Fruit fly (Drosophila melanogaster): ENCODE measurements around the gene Leash.

Leash gene

DNA sequence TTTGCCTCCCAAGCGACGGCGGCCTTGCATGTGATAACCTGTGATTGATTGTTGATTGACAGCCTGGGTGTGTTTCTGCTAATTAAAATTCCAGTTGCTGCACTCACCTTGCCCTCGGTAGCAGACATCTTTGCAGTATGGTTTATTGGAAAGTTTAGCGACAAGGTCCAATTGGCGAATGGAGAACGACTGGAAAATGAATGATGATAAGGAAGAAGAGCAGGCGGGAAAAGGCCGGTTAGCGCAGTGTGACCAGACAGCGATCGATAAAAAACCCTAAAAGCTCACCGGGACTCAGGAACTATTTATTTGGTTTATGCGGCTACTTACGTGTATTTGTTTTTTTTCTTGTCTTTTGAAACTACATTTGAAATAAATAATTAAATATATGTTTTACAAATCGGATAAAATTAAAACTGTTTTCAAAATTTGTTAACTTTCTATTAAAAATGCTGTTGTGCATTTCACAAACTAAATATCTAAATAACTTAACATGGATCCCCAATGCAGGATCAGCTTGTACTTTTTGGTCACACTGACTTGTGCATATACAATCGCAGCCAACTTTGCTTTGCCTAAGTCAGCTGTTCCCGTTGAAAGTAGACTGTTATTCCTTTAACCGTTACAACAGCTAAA is 13.1 kb upstream of the Leash start, which contains the start of gene Fdh:
TSS of gene Fdh (minus strand) at position 234 of the 636 bp plus-strand sequence.
- TF ChIP-seq CG17801 (GFP tag; optimal IDR thresholded peaks at IDR 0.05; ENCODE audit: partially characterized antibody) = peak; percentile 48

DNA sequence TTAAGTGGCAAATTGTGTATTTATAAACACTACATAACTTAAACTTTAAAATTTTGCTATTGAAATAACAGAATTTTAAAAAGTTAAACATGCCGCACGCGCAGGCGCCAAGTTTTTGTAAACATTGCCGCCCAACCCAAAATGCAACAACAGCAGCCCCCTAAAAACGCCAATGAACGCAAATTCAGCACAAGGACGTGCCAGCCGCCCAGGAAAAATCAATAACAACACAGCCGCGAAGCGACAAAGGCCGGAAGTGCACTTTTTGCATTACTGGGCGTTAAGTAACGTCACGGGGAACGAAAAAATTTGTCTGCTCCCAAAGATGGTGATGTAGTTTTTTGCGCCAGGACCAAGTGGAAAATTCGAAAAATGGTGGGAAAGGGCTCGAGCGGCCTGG is 12.5 kb upstream of the Leash start, which contains the start of gene CG4596:
TSS of gene CG4596 (plus strand) at position 219 of the 400 bp plus-strand sequence.
- TF ChIP-seq CG17801 (GFP tag; optimal IDR thresholded peaks at IDR 0.05; ENCODE audit: partially characterized antibody) = no peak

DNA sequence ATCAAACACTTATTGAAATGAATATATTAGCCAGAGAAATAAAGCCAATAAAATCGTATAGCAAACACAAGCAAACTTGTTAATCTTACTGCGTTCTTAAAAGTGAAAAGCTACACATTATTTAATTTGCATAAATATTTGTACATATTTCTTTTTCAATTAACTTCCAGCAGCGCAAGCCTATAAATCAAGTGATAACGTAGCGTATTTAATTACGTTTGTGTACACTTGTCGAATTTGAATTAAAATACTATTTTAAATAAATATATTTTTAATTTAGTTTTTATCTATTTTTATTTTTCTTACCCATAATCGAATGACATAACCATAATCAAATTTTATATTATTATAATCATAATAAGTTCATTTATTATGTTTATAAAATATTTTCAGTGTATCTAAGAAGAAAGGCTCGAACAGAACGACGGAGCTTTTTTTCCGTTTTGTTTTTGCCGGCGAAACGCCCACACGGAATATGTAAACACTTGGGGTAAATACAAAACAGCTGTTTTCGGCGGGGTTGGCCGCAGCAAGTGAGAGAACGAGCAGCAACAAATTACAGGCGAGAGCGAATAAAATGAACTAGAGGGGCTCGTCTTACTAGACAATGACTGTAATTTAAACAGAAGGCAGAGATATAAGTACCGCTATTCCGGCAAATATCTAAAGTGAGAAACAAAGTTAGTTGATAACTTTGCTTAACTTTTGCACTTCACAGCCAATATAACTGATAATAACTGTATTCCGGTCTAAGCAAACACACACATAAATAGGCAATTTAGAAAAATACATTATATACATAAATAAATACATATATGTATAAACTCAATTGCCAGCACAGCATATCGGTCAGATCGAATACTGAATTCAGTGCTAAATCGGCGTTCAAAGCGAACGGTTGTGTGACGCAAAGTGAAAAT is 9.6 kb upstream of the Leash start, which contains the start of gene Sodh2:
TSS of gene Sodh2 (plus strand) at position 870 of the 920 bp plus-strand sequence.
- peak; percentile 84 for TF ChIP-seq CG17801 (GFP tag; optimal IDR thresholded peaks at IDR 0.05; ENCODE audit: partially characterized antibody)

DNA sequence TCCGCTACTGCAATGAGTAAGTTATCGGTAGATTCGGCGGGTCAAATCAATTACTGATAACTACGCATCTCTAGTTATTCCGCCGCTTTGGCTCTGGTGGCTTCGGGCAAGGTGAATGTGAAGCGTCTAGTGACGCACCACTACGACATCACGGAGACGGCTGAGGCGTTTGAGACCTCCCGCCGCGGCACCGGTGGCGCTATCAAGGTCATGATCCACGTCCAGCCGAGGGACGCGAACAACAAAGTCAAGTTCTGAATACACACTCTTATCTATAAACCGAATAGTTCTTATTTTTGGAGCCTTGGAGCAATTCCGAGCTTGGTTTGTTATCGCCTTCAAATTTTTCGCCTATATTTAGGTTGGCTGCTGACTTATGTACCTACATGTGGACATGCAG is 7.5 kb upstream of the Leash start:
- TF ChIP-seq CG17801 (GFP tag; optimal IDR thresholded peaks at IDR 0.05; ENCODE audit: partially characterized antibody) = no peak

DNA sequence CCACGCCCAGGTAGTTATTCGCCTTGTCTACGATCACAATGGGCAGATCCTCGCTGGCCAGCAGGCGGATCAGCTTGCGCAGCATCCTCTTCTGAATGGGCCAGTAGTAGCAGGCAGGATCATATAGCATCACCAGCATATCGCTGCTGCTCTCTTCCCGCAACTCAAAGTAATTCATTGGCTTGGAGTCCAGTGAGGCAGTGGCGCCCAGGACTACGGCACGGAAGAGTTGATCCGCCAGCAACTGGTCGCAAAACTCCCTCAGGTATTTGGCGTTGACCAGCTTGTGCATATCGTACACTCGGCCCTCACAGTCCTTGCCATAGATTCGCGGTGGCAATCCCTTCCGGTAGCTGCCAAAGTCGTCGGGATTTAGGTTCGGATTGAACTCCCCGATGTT is 6.7 kb upstream of the Leash start:
- no peak for TF ChIP-seq CG17801 (GFP tag; optimal IDR thresholded peaks at IDR 0.05; ENCODE audit: partially characterized antibody)

DNA sequence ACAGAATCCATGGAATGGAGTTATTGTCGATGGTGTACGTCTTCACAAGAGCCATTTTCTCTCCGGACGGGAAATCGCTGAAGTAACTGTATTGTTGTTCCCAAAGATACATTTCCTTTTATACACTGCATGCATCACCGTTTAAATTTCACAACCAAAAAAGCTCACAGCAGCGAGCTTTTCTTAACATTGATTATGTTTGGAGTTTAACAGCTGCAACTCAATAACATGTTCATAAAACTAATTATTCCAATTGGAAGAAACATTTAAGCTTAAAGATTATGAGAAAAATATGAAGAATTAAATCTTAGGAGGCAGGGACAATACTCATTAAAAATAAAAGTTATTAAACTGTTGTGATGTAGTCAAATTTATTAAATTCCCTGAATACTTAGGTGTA is 6.1 kb upstream of the Leash start, which contains the start of gene CG14695:
TSS of gene CG14695 (minus strand) at position 101 of the 400 bp plus-strand sequence.
- TF ChIP-seq CG17801 (GFP tag; optimal IDR thresholded peaks at IDR 0.05; ENCODE audit: partially characterized antibody) = no peak

DNA sequence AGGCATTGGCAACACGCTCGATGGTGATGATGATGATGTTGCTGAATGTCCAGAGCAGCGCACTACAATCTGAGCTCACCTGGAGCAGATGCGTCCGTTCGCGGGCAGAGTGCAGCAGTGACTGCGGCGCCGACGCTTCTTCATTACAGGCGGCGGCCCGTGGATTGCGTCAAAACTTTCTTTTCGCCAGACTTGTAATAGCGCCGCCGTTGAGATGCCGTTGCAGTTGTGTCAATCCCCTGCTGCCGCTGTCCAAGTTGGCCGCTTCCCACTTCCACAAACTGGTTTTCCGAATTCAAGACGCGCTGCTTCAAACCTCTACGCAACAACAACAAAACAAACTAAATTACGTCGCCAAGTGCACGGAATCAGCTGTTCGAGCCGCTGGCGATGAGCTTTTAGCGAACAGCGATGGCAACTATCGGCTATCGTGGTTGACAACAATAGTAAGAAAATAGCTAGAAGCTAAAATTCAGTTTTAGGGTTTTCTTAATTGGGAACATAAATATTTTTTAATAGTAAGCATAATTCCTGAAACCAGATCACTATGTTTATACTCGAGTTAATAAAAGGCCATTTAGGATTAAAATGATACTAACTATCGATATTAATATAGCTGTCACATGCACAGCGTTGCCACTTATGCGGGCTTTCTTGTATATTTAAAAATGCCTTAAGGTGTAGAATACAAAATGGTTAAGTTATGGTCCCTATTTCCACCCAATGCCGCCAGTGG is 3.3 kb upstream of the Leash start, which contains the start of gene Tpc1:
TSS of gene Tpc1 (minus strand) at position 365 of the 736 bp plus-strand sequence.
- no peak for TF ChIP-seq CG17801 (GFP tag; optimal IDR thresholded peaks at IDR 0.05; ENCODE audit: partially characterized antibody)

DNA sequence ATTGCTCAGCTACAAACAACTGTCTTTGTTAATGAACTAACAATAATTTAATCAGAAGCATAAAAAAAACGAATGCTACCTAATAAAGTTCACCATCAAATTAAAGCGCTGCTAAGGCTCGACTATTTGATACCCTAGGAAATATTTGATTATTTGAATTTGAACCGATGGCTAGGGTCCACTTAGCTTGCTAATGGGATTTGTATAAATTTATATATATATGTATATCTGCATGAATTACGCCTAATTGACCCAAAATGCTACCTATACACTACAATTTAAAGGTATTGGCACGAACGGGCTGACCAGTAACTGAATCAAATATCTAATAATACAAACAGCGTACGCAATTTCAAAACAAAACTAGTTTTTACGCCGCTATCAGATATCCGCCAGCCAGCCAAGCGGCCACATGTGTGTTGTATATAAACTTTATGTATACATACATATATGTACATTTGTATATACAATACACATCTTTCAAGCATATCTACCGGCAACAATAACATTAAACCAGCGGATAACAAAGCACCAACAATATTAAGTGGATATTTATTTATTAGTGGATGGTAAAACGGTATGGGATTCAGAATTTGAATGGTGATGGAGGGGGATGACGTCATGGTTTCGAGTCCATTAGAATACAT is 1.2 kb upstream of the Leash start:
- TF ChIP-seq CG17801 (GFP tag; optimal IDR thresholded peaks at IDR 0.05; ENCODE audit: partially characterized antibody) = no peak

DNA sequence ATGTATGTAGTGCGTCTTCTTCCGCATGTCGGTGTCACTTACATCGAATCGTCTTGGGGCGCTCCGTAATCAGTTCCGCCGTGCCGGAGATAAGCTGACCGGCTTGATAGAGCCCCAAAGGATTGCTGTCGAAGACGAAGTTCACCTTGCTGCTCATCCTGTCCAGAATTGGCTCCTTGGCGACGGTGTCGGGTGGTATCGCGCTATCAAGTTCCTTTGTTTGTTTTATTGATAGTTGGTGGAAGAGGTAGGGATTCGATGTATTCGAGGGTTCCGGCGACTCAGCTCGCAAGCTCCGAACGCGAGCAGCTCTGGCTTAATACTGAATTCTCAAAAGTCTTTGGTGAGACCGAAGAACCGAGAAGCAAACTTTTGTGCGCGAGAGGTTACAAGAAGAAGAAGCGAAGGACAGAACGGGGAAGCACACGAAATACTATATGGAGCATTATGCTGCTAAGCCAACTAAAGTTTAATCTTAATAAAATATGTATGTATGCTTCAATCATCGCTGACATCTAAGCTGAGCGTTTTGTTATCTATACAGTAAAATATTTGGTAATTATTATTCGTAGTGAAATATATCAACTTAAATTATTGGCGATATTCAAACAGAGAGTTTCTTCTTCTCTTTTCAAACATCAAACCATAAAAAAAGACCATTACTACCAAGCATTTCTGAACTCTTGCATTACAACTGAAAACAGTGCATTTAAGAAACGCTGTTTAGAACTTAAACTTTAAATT is 490 bp upstream of the Leash start, which contains the start of gene CG14696:
TSS of gene CG14696 (minus strand) at position 324 of the 744 bp plus-strand sequence.
- TF ChIP-seq CG17801 (GFP tag; optimal IDR thresholded peaks at IDR 0.05; ENCODE audit: partially characterized antibody) = no peak

DNA sequence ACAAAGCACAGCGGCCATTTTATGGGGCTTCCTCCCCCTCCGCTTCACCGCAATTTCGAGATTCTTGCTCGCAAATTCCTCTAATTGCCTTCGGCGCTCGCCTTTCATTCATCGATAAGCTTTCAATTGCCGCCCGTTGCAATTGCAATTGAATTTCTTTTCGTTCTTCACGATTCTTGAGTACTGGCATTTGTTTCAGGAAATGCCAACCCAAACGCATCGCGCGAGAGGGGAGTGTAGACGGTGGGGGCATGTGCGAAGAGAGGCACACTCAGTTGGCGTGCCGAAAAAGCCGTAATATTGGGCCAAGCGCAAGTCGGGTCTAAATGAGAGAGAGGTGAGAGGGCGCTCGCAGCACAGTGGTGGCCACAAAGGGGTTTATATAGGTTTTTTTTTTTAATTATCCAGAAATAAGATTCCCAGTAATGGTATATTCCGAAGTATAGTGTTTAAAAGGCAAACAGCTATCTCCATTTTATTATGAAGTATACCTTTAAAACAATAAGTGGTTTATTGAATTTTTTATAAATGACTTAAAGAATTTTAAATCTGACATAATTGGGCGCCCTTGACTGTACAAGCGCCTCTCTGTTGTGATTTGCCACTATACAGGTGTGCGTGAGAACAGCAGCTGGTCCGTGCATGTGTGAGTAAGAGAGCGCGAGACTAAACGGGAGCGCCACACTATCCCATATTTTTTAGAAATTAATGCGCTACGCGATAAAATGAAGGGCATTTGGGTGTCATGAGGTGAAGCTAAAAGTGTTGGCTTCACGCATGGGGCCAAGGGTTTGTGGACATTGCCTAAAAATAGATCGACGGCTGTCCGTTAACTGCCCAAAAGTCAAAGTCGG is 1.3 kb downstream of the Leash start:
- TF ChIP-seq CG17801 (GFP tag; optimal IDR thresholded peaks at IDR 0.05; ENCODE audit: partially characterized antibody) = peak; percentile 82

DNA sequence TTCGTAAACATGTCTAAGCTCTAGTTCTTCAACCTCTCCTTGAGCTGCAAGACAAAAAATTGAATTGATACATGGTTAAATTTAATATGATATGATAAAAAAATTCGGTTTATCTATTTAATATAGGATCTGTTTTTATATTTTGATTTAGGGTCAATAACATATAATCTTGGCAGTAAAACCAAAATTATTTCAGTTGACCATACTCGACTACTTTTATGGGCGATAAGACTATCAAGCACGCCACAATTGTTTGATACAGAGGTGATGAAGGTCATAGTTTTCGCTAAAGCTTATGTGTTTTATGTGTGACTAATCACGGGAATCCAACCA is 2.9 kb downstream of the Leash start:
- no peak for TF ChIP-seq CG17801 (GFP tag; optimal IDR thresholded peaks at IDR 0.05; ENCODE audit: partially characterized antibody)

DNA sequence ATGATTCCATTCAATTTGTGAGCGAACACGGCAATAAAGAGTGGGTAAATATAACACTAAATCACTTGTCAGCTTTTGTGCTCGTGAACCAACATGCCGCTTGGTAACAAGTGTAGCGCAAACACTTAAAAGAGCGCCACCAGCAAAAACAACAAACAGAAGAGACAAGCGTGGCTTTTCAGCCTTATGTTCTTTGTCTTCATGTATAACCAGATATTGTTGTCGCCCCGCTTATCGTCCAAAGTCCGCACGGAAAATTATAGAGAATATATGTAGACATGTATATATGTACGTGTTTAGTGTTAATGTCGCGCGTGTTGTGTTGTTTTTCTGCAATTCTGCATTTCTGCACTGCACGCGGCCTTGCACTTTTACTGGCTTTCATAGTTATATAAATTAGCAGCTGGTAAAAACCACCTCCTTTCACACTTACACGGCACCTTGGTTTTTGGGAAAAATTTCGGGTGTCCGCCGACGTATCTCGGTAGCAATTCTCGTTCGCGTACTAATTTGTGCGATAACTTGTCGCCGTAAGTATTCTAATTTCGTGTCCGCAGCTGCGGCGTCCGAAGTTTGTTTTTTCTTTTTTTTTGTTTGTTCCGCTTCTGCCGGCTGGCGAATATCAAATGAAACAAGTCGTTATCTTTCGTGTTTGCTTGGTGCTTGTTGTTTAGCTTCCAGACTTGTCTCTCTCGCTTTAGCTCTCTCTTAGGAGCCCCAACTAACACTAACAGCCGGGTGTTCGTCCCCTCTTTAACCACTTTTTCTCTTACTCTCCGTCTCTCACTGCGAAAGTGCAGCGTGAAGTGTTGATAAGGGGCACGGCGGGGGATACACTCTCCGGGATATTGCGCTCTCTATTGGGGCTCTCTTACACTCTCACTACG is 3.5 kb downstream of the Leash start:
- peak; percentile 48 for TF ChIP-seq CG17801 (GFP tag; optimal IDR thresholded peaks at IDR 0.05; ENCODE audit: partially characterized antibody)
